Worm (Caenorhabditis elegans) whole organism, L4/young adult: ENCODE data around the gene oac-31.

Experiments used
- dao-5 ChIP-seq: sonication (generic microtip); optimal IDR thresholded peaks from 2 replicates; lab custom pipeline; 2016; ENCODE audit warnings: missing genotype, missing genetic modification characterization, moderate library complexity, missing compliant biosample characterization
- him-1 ChIP-seq: sonication (generic microtip); optimal IDR thresholded peaks from 2 replicates; lab custom pipeline; 2016; ENCODE audit warnings: missing genotype, missing genetic modification reagents, missing genetic modification characterization, missing compliant biosample characterization

DNA sequence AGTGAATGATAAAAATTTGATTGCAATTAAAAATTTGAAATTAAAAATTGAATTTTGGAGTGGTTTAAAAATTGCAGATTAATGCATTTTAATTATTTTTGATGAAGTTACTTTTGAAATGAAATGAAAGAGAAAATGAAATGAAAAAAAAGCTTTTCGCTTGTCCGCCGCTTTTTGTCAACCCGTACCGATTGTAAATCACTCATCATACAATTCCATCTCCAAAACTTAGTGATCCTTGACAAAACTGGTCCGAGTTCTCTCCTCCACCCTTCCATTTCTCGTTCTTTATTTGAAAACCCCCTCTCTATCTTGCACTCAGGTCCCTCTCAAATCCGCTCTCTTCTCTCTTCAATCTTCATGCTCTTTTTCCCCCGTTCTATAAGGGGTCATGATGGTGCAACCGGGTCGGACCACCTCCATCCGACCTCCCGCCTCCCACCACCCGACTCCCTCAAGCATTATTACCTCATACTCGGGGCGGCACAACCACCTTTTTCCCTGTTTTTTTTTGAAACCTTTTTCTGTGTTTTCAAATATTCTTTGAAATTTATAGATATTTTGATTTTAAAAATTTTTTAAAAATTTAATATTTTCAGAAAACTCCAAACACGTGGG is 35.5 kb upstream of the oac-31 start:
- no peak for TF ChIP-seq him-1 (tag; lab: Kevin White, UChicago)
- TF ChIP-seq dao-5 (tag; lab: Kevin White, UChicago) = no peak
